Fruit fly (Drosophila melanogaster): Measurements from ENCODE around the gene Rbp9.
A peak's percentile ranks its signal among the peaks of the same experiment; 100 is the strongest.

Gene Rbp9

dm6 chr2L:2972439-2972936, 17.9 kb downstream of the Rbp9 start, which contains the start of the genes Rrp1 and gammaTub23C (continued):
- TF ChIP-seq CG3407 (GFP tag; optimal IDR thresholded peaks at IDR 0.05) = peak; percentile 84
- TF ChIP-seq CG18011 (GFP tag; optimal IDR thresholded peaks at IDR 0.05) = peak; percentile 70
- TF ChIP-seq Opbp (GFP tag; IDR thresholded peaks at IDR 0.05; ENCODE audit: partially characterized antibody) = 0 out of 3 replicates have a peak, but pooled peaks have one; percentile 16
- TF ChIP-seq CG7556 (GFP tag; optimal IDR thresholded peaks at IDR 0.05) = peak; percentile 94
- no peak for TF ChIP-seq Vsx1 (GFP tag; optimal IDR thresholded peaks at IDR 0.05)
- peak; percentile 87 for TF ChIP-seq Sox102F (GFP tag; optimal IDR thresholded peaks at IDR 0.05)
- TF ChIP-seq Pdp1 (GFP tag; optimal IDR thresholded peaks at IDR 0.05) = peak; percentile 80 to 81
- peak; percentile 75 for TF ChIP-seq ATbp (GFP tag; optimal IDR thresholded peaks at IDR 0.05)
- peak; percentile 88 for TF ChIP-seq Med (GFP tag)
- no peak for TF ChIP-seq zen2 (GFP tag; IDR thresholded peaks at IDR 0.05; ENCODE audit: partially characterized antibody)
- TF ChIP-seq Six4 (GFP tag; optimal IDR thresholded peaks at IDR 0.05) = peak; percentile 87
- peak; percentile 93 for TF ChIP-seq CG3281 (GFP tag; optimal IDR thresholded peaks at IDR 0.05)
- TF ChIP-seq ham (GFP tag; IDR thresholded peaks at IDR 0.05) = no peak
- TF ChIP-seq sens-2 (GFP tag; IDR thresholded peaks at IDR 0.05) = peak; percentile 64
- TF ChIP-seq CG1233 (GFP tag; optimal IDR thresholded peaks at IDR 0.05) = peak; percentile 92
- peak; percentile 41 for TF ChIP-seq CG12236 (GFP tag; optimal IDR thresholded peaks at IDR 0.05)
- TF ChIP-seq sens (GFP tag) = peak; percentile 96
- TF ChIP-seq CG14710 (tag; optimal IDR thresholded peaks at IDR 0.05) = peak; percentile 96
- peak; percentile 90 for TF ChIP-seq fd96Cb (tag; optimal IDR thresholded peaks at IDR 0.05)
- TF ChIP-seq Nf-YA (GFP tag; IDR thresholded peaks at IDR 0.05) = no peak
- peak; percentile 85 for TF ChIP-seq Aef1 (GFP tag; IDR thresholded peaks at IDR 0.05)
- TF ChIP-seq dan (GFP tag; IDR thresholded peaks at IDR 0.05) = peak; percentile 52; the same call in 1 of the 2 replicates
- TF ChIP-seq CG8281 (tag; optimal IDR thresholded peaks at IDR 0.05) = peak; percentile 73
- peak; percentile 87 for TF ChIP-seq CG15011 (GFP tag; optimal IDR thresholded peaks at IDR 0.05)
- TF ChIP-seq Ravus (GFP tag; IDR thresholded peaks at IDR 0.05) = peak; percentile 34
- TF ChIP-seq chm (GFP tag; IDR thresholded peaks at IDR 0.05) = 0 out of 2 replicates have a peak, but pooled peaks have one; percentile 12
- peak; percentile 67 for TF ChIP-seq Bteb2 (GFP tag; optimal IDR thresholded peaks at IDR 0.05)
- no peak for TF ChIP-seq CG1832 (GFP tag; optimal IDR thresholded peaks at IDR 0.05)
- peak; percentile 71 to 83 for TF ChIP-seq bsh (GFP tag; optimal IDR thresholded peaks at IDR 0.05)
- TF ChIP-seq CG15269 (tag; optimal IDR thresholded peaks at IDR 0.05) = peak; percentile 90
- TF ChIP-seq dati (GFP tag; IDR thresholded peaks at IDR 0.05) = no peak
- TF ChIP-seq CG7357 (GFP tag; IDR thresholded peaks at IDR 0.05) = peak; percentile 70
- peak; percentile 82 for TF ChIP-seq chn (GFP tag; optimal IDR thresholded peaks at IDR 0.05)
- peak; percentile 56 for TF ChIP-seq Antp (GFP tag; optimal IDR thresholded peaks at IDR 0.05)
- peak; percentile 88 for TF ChIP-seq CG13296 (GFP tag; optimal IDR thresholded peaks at IDR 0.05)
- TF ChIP-seq CG10431 (GFP tag; optimal IDR thresholded peaks at IDR 0.05) = peak; percentile 80
- peak; percentile 85 for TF ChIP-seq YL-1 (GFP tag; optimal IDR thresholded peaks at IDR 0.05)
- TF ChIP-seq psq (GFP tag; optimal IDR thresholded peaks at IDR 0.05) = peak; percentile 71
- peak; percentile 79 for TF ChIP-seq CG12299 (tag; optimal IDR thresholded peaks at IDR 0.05)
- peak; percentile 82 for TF ChIP-seq unpg (GFP tag; optimal IDR thresholded peaks at IDR 0.05)
- peak; percentile 91 for TF ChIP-seq Usf (GFP tag; optimal IDR thresholded peaks at IDR 0.05)
- peak in 1 of 2 experiments; percentile 86 for TF ChIP-seq Eip74EF (GFP tag; optimal IDR thresholded peaks at IDR 0.05)
- peak; percentile 92 for TF ChIP-seq Max (GFP tag; optimal IDR thresholded peaks at IDR 0.05)
- peak; percentile 93 for TF ChIP-seq row (GFP tag; IDR thresholded peaks at IDR 0.05)
- TF ChIP-seq HHEX (GFP tag; optimal IDR thresholded peaks at IDR 0.05) = peak; percentile 90
- no peak for TF ChIP-seq ato (GFP tag; IDR thresholded peaks at IDR 0.05; ENCODE audit: partially characterized antibody)
- TF ChIP-seq klu (GFP tag; IDR thresholded peaks at IDR 0.05) = peak; percentile 85
- TF ChIP-seq phol (tag; optimal IDR thresholded peaks at IDR 0.05) = peak; percentile 96
- TF ChIP-seq CG17829 (tag; optimal IDR thresholded peaks at IDR 0.05) = peak; percentile 92

All from whole organism, embryonic.